Worm (Caenorhabditis elegans): ENCODE results near the gene eor-2.

The eor-2 gene

ce11 chrX:14562286-14563086 lies 40.3 kb upstream of the eor-2 start:
- TF ChIP-seq elt-3 (tag; optimal IDR thresholded peaks at IDR 0.05) = peak; percentile 45
- peak; percentile 87 for TF ChIP-seq nhr-21 (tag; optimal IDR thresholded peaks at IDR 0.05)
- no peak for TF ChIP-seq skn-1 (tag; optimal IDR thresholded peaks at IDR 0.05)
- peak; percentile 58 for TF ChIP-seq C34F6.9 (tag; optimal IDR thresholded peaks at IDR 0.05)
- peak; percentile 47 for TF ChIP-seq nhr-129 (tag; optimal IDR thresholded peaks at IDR 0.05)
- TF ChIP-seq nhr-25 (tag; optimal IDR thresholded peaks at IDR 0.05) = peak; percentile 37
- TF ChIP-seq crh-2 (tag; optimal IDR thresholded peaks at IDR 0.05) = peak; percentile 74
- TF ChIP-seq mdl-1 (tag; optimal IDR thresholded peaks at IDR 0.05) = peak in 1 of 2 experiments; percentile 24
- peak; percentile 2 for TF ChIP-seq lin-11 (tag; optimal IDR thresholded peaks at IDR 0.05)
- TF ChIP-seq lin-13 (GFP tag; optimal IDR thresholded peaks at IDR 0.05) = peak; percentile 68
- no peak for TF ChIP-seq ztf-1 (GFP tag; conservative IDR thresholded peaks at IDR 0.05)
- TF ChIP-seq ztf-4 (tag; optimal IDR thresholded peaks at IDR 0.05) = peak; percentile 70
- TF ChIP-seq fos-1 (tag; optimal IDR thresholded peaks at IDR 0.05) = peak; percentile 6
- no peak for TF ChIP-seq sma-3 (GFP tag; optimal IDR thresholded peaks at IDR 0.05)
- TF ChIP-seq sma-9 (GFP tag; optimal IDR thresholded peaks at IDR 0.05) = peak; percentile 95
- no peak for TF ChIP-seq sma-9 (tag; optimal IDR thresholded peaks at IDR 0.05)
- TF ChIP-seq ceh-16 (tag; optimal IDR thresholded peaks at IDR 0.05) = no peak
- no peak for TF ChIP-seq peb-1 (tag; optimal IDR thresholded peaks at IDR 0.05)
- TF ChIP-seq nhr-10 (tag; optimal IDR thresholded peaks at IDR 0.05) = no peak
- no peak for TF ChIP-seq lin-39 (tag; optimal IDR thresholded peaks at IDR 0.05)
- TF ChIP-seq R02D3.7 (tag; optimal IDR thresholded peaks at IDR 0.05) = no peak
- TF ChIP-seq dmd-4 (tag; optimal IDR thresholded peaks at IDR 0.05) = peak; percentile 69
- peak; percentile 58 for TF ChIP-seq sem-4 (tag; optimal IDR thresholded peaks at IDR 0.05)
- peak; percentile 59 for TF ChIP-seq blmp-1 (tag; optimal IDR thresholded peaks at IDR 0.05; ENCODE audit: insufficient read depth)
- TF ChIP-seq nhr-77 (tag; optimal IDR thresholded peaks at IDR 0.05) = no peak
- TF ChIP-seq ama-1 (optimal IDR thresholded peaks at IDR 0.05) = no peak
- TF ChIP-seq zag-1 (tag; optimal IDR thresholded peaks at IDR 0.05) = peak; percentile 52
- no peak for TF ChIP-seq ZK546.5 (tag; optimal IDR thresholded peaks at IDR 0.05)
- TF ChIP-seq alr-1 (tag; optimal IDR thresholded peaks at IDR 0.05) = no peak
- TF ChIP-seq nhr-11 (tag; optimal IDR thresholded peaks at IDR 0.05) = no peak
- TF ChIP-seq nhr-6 (tag; optimal IDR thresholded peaks at IDR 0.05) = peak; percentile 82
- TF ChIP-seq unc-55 (GFP tag; optimal IDR thresholded peaks at IDR 0.05) = peak; percentile 55
- TF ChIP-seq ceh-82 (tag; optimal IDR thresholded peaks at IDR 0.05) = no peak
- peak in 1 of 2 experiments; percentile 78 for TF ChIP-seq lsy-2 (tag; optimal IDR thresholded peaks at IDR 0.05)
- TF ChIP-seq F13H6.1 (tag; optimal IDR thresholded peaks at IDR 0.05) = no peak
- no peak for TF ChIP-seq elt-1 (tag; optimal IDR thresholded peaks at IDR 0.05)

ce11 chrX:14563818-14564217 lies 39.0 kb upstream of the eor-2 start:
- TF ChIP-seq sma-9 (GFP tag; optimal IDR thresholded peaks at IDR 0.05) (peak; percentile 54), sma-9 (tag; optimal IDR thresholded peaks at IDR 0.05) (no peak), crh-2 (tag; optimal IDR thresholded peaks at IDR 0.05) (no peak), unc-55 (GFP tag; optimal IDR thresholded peaks at IDR 0.05) (no peak), ZK546.5 (tag; optimal IDR thresholded peaks at IDR 0.05) (no peak), sma-3 (GFP tag; optimal IDR thresholded peaks at IDR 0.05) (no peak), nhr-237 (tag; optimal IDR thresholded peaks at IDR 0.05) (no peak)

ce11 chrX:14565245-14565644 lies 37.6 kb upstream of the eor-2 start:
- peak; percentile 32 for TF ChIP-seq sma-9 (GFP tag; optimal IDR thresholded peaks at IDR 0.05)
- TF ChIP-seq sma-9 (tag; optimal IDR thresholded peaks at IDR 0.05) = no peak
- TF ChIP-seq nhr-11 (tag; optimal IDR thresholded peaks at IDR 0.05) = no peak

ce11 chrX:14566047-14566446 lies 36.8 kb upstream of the eor-2 start:
- TF ChIP-seq nhr-237 (tag; optimal IDR thresholded peaks at IDR 0.05) (no peak), zag-1 (tag; optimal IDR thresholded peaks at IDR 0.05) (no peak), nhr-129 (tag; optimal IDR thresholded peaks at IDR 0.05) (peak; percentile 5), sma-9 (GFP tag; optimal IDR thresholded peaks at IDR 0.05) (peak; percentile 71), sma-9 (tag; optimal IDR thresholded peaks at IDR 0.05) (no peak), aly-2 (tag; optimal IDR thresholded peaks at IDR 0.05) (no peak), sem-4 (tag; optimal IDR thresholded peaks at IDR 0.05) (peak; percentile 35), nhr-6 (tag; optimal IDR thresholded peaks at IDR 0.05) (peak; percentile 8), F13H6.1 (tag; optimal IDR thresholded peaks at IDR 0.05) (peak; percentile 24)

Measured in whole organism, L2 larva.